Fruit fly (Drosophila melanogaster) whole organism, wandering third instar larva: ENCODE results near the gene TAF1B.

ENCODE experiments used
- Abd-B ChIP-seq: fragments of >200 bp; optimal IDR thresholded peaks from 2 replicates; lab custom pipeline; 2017; ENCODE audit warnings: missing biosample characterization, missing genetic modification characterization
- CG32264 ChIP-seq: fragments of 200-800 bp; sonication (Bioruptor generic); optimal IDR thresholded peaks from 2 replicates; lab custom pipeline; 2016; ENCODE audit warnings: missing biosample characterization, missing genetic modification characterization
- CG9705 ChIP-seq: fragments of 200-800 bp; sonication (Bioruptor generic); optimal IDR thresholded peaks from 2 replicates; lab custom pipeline; 2018; ENCODE audit warnings: missing biosample characterization, mild to moderate bottlenecking, missing genetic modification characterization
- CrebA ChIP-seq: fragments of 200-800 bp; sonication (Bioruptor generic); optimal IDR thresholded peaks from 2 replicates; lab custom pipeline; 2016; ENCODE audit warnings: missing biosample characterization, mild to moderate bottlenecking, missing genetic modification characterization, borderline replicate concordance
- Dfd ChIP-seq: fragments of >200 bp; optimal IDR thresholded peaks from 2 replicates; lab custom pipeline; 2017; ENCODE audit warnings: missing biosample characterization, missing genetic modification characterization
- Dif ChIP-seq: fragments of 200-275, 200-300 bp; sonication (Bioruptor generic); optimal IDR thresholded peaks from 2 replicates; lab custom pipeline; 2018; ENCODE audit warnings: missing biosample characterization, missing genetic modification characterization; ENCODE audit not compliant: partially characterized antibody
- GATAd ChIP-seq: sonication (Bioruptor generic); optimal IDR thresholded peaks from 2 replicates; lab custom pipeline; 2016; ENCODE audit warnings: missing biosample characterization, missing genetic modification characterization
- HLH106 ChIP-seq: fragments of 200-800 bp; optimal IDR thresholded peaks from 3 replicates; lab custom pipeline; 2019; ENCODE audit warnings: missing biosample characterization, mild to moderate bottlenecking, missing genetic modification characterization, moderate library complexity
- Hnf4 ChIP-seq: fragments of 200-800 bp; sonication (Bioruptor generic); optimal IDR thresholded peaks from 2 replicates; lab custom pipeline; 2016; ENCODE audit warnings: missing biosample characterization, mild to moderate bottlenecking, missing genetic modification characterization
- Hr78 ChIP-seq: fragments of >200 bp; optimal IDR thresholded peaks from 2 replicates; lab custom pipeline; 2017; ENCODE audit warnings: missing biosample characterization, missing genetic modification characterization
- Hr83 ChIP-seq: fragments of 200-300 bp; sonication (Bioruptor generic); optimal IDR thresholded peaks from 2 replicates; lab custom pipeline; 2016; ENCODE audit warnings: missing biosample characterization, mild to moderate bottlenecking, missing genetic modification characterization, moderate library complexity; ENCODE audit not compliant: poor library complexity, severe bottlenecking
- Jra ChIP-seq: sonication (Bioruptor generic); optimal IDR thresholded peaks from 2 replicates; lab custom pipeline; 2016; ENCODE audit warnings: missing biosample characterization, missing genetic modification characterization
- Mio ChIP-seq: sonication (Bioruptor generic); optimal IDR thresholded peaks from 2 replicates; lab custom pipeline; 2016; ENCODE audit warnings: missing biosample characterization, missing genetic modification characterization
- Myc ChIP-seq: fragments of >200 bp; optimal IDR thresholded peaks from 2 replicates; lab custom pipeline; 2017
- N ChIP-seq: fragments of >200 bp; optimal IDR thresholded peaks from 2 replicates; lab custom pipeline; 2018; ENCODE audit warnings: missing biosample characterization, missing external identifiers, missing genetic modification characterization
- OdsH ChIP-seq: fragments of 200-800 bp; sonication (Bioruptor generic); optimal IDR thresholded peaks from 2 replicates; lab custom pipeline; 2016; ENCODE audit warnings: missing biosample characterization, mild to moderate bottlenecking, missing genetic modification characterization
- Rel ChIP-seq, 2 experiments: fragments of 200-800 bp; sonication (Bioruptor generic) in 1 of 2; optimal IDR thresholded peaks; 2 replicates in 1 of 2; 3 replicates in 1 of 2; lab custom pipeline; 2016 to 2019; ENCODE audit warnings: mild to moderate bottlenecking in 2 of 2, missing biosample characterization in 2 of 2, missing genetic modification characterization in 2 of 2, moderate library complexity in 1 of 2
- Sp1 ChIP-seq: fragments of 200-800 bp; sonication (Bioruptor generic); optimal IDR thresholded peaks from 3 replicates; lab custom pipeline; 2019; ENCODE audit warnings: missing biosample characterization, mild to moderate bottlenecking, missing genetic modification characterization, moderate library complexity
- Vsx2 ChIP-seq: fragments of 200-300, 225-300 bp; sonication (Bioruptor generic); optimal IDR thresholded peaks from 2 replicates; lab custom pipeline; 2018; ENCODE audit warnings: missing biosample characterization, missing genetic modification characterization; ENCODE audit not compliant: partially characterized antibody
- br ChIP-seq: fragments of 200-800 bp; sonication (Bioruptor generic); optimal IDR thresholded peaks from 2 replicates; lab custom pipeline; 2016; ENCODE audit warnings: missing biosample characterization, missing genetic modification characterization
- brk ChIP-seq: fragments of 200-800 bp; sonication (Bioruptor generic); optimal IDR thresholded peaks from 2 replicates; lab custom pipeline; 2016; ENCODE audit warnings: missing biosample characterization, mild to moderate bottlenecking, missing genetic modification characterization
- dl ChIP-seq, 2 experiments: fragments of 175-275, 200-275 bp in 1 of 2; fragments of 200-275 bp in 1 of 2; sonication (Bioruptor generic); optimal IDR thresholded peaks; lab custom pipeline; 2018; ENCODE audit warnings: mild to moderate bottlenecking in 2 of 2, missing biosample characterization in 2 of 2, missing genetic modification characterization in 2 of 2, moderate library complexity in 2 of 2; ENCODE audit not compliant: partially characterized antibody in 2 of 2, insufficient read depth in 1 of 2
- dmrt93B ChIP-seq: fragments of 200-800 bp; sonication (Bioruptor generic); optimal IDR thresholded peaks from 2 replicates; lab custom pipeline; 2018; ENCODE audit warnings: missing biosample characterization, mild to moderate bottlenecking, missing genetic modification characterization
- dsf ChIP-seq: sonication (Bioruptor generic); optimal IDR thresholded peaks from 2 replicates; lab custom pipeline; 2016; ENCODE audit warnings: missing biosample characterization, missing genetic modification characterization, borderline replicate concordance
- ey ChIP-seq: fragments of 200-800 bp; sonication (Bioruptor generic); optimal IDR thresholded peaks from 2 replicates; lab custom pipeline; 2016; ENCODE audit warnings: missing biosample characterization, missing genetic modification characterization
- foxo ChIP-seq, 2 experiments: fragments of 200-800 bp; sonication (Bioruptor generic); optimal IDR thresholded peaks; 2 replicates in 1 of 2; 3 replicates in 1 of 2; lab custom pipeline; 2016 to 2017; ENCODE audit warnings: missing biosample characterization in 2 of 2, missing genetic modification characterization in 2 of 2
- fru ChIP-seq: fragments of 200-800 bp; sonication (Bioruptor generic); optimal IDR thresholded peaks from 3 replicates; lab custom pipeline; 2016; ENCODE audit warnings: missing biosample characterization, mild to moderate bottlenecking, missing genetic modification characterization
- h ChIP-seq: fragments of 200-800 bp; sonication (Bioruptor generic); optimal IDR thresholded peaks from 3 replicates; lab custom pipeline; 2016; ENCODE audit warnings: missing biosample characterization, mild to moderate bottlenecking, missing genetic modification characterization
- jim ChIP-seq: fragments of 175-275, 200-325 bp; sonication (Bioruptor generic); optimal IDR thresholded peaks from 2 replicates; lab custom pipeline; 2016; ENCODE audit warnings: missing biosample characterization, mild to moderate bottlenecking, missing genetic modification characterization
- lola ChIP-seq: fragments of >200 bp; optimal IDR thresholded peaks from 2 replicates; lab custom pipeline; 2017; ENCODE audit warnings: missing biosample characterization, missing genetic modification characterization
- pan ChIP-seq: fragments of >200 bp; optimal IDR thresholded peaks from 2 replicates; lab custom pipeline; 2017
- psq ChIP-seq: fragments of 200-800 bp; sonication (Bioruptor generic); optimal IDR thresholded peaks from 3 replicates; lab custom pipeline; 2017; ENCODE audit warnings: missing biosample characterization, mild to moderate bottlenecking, missing genetic modification characterization, moderate library complexity
- rgr ChIP-seq: fragments of 200-800 bp; sonication (Bioruptor generic); optimal IDR thresholded peaks from 3 replicates; lab custom pipeline; 2016; ENCODE audit warnings: missing biosample characterization, mild to moderate bottlenecking, missing genetic modification characterization
- sage ChIP-seq: fragments of 200-800 bp; sonication (Bioruptor generic); optimal IDR thresholded peaks from 2 replicates; lab custom pipeline; 2016; ENCODE audit warnings: missing biosample characterization, mild to moderate bottlenecking, missing genetic modification characterization
- sv ChIP-seq: fragments of 200-800 bp; sonication (Bioruptor generic); optimal IDR thresholded peaks from 3 replicates; lab custom pipeline; 2016; ENCODE audit warnings: missing biosample characterization, missing genetic modification characterization
- tai ChIP-seq: sonication (Bioruptor generic); optimal IDR thresholded peaks from 2 replicates; lab custom pipeline; 2016; ENCODE audit warnings: missing biosample characterization, missing genetic modification characterization
- usp ChIP-seq: fragments of >200 bp; optimal IDR thresholded peaks from 2 replicates; lab custom pipeline; 2017; ENCODE audit warnings: missing biosample characterization, missing genetic modification characterization
- woc ChIP-seq: sonication (Bioruptor generic); optimal IDR thresholded peaks from 2 replicates; lab custom pipeline; 2016; ENCODE audit warnings: missing biosample characterization, mild to moderate bottlenecking, missing genetic modification characterization

Gene TAF1B

dm6 chr3R:10185986-10186385 is 42.0 kb upstream of the TAF1B start:
- no peak for TF ChIP-seq dl (GFP tag; optimal IDR thresholded peaks at IDR 0.05; lab: Kevin White, UChicago; ENCODE audit: insufficient read depth in 1 of 2, partially characterized antibody in 2 of 2)
- no peak for TF ChIP-seq OdsH (GFP tag; lab: Kevin White, UChicago)
- no peak for TF ChIP-seq pan (lab: Kevin White, UChicago)
- TF ChIP-seq ey (GFP tag; lab: Kevin White, UChicago): no peak
- no peak for TF ChIP-seq N (GFP tag; lab: Kevin White, UChicago)
- no peak for TF ChIP-seq rgr (GFP tag; lab: Kevin White, UChicago)
- no peak for TF ChIP-seq tai
- TF ChIP-seq fru (GFP tag; lab: Kevin White, UChicago): no peak
- TF ChIP-seq Vsx2 (GFP tag; lab: Kevin White, UChicago): no peak
- no peak for TF ChIP-seq h (GFP tag; lab: Kevin White, UChicago)
- TF ChIP-seq, all 38 proteins: peak for 0

- TF ChIP-seq Abd-B (GFP tag; lab: Kevin White, UChicago) (no peak), Rel (GFP tag; optimal IDR thresholded peaks at IDR 0.05; lab: Kevin White, UChicago) (no peak), Rel (tag; optimal IDR thresholded peaks at IDR 0.05; lab: Kevin White, UChicago) (peak; percentile 26)
- TF ChIP-seq, all 38 proteins: peak for 1
These were observed 33.0 kb upstream of the TAF1B start for dm6 chr3R:10176927-10177511.

dm6 chr3R:10170356-10170876 is 26.4 kb upstream of the TAF1B start, which contains the start of gene Best1:
TSS of gene Best1 (minus strand) at chr3R:10170487.
- TF ChIP-seq dl (GFP tag; optimal IDR thresholded peaks at IDR 0.05; lab: Kevin White, UChicago; ENCODE audit: insufficient read depth in 1 of 2, partially characterized antibody in 2 of 2) (peak; percentile 60 to 85), N (GFP tag; lab: Kevin White, UChicago) (no peak), Hr78 (GFP tag; lab: Kevin White, UChicago) (no peak), Sp1 (GFP tag; lab: Kevin White, UChicago) (peak; percentile 94), rgr (GFP tag; lab: Kevin White, UChicago) (peak; percentile 93), Rel (GFP tag; optimal IDR thresholded peaks at IDR 0.05; lab: Kevin White, UChicago) (peak; percentile 37), Rel (tag; optimal IDR thresholded peaks at IDR 0.05; lab: Kevin White, UChicago) (peak; percentile 77), br (GFP tag; lab: Kevin White, UChicago) (peak; percentile 85), Hnf4 (GFP tag; lab: Kevin White, UChicago) (peak; percentile 69), psq (peak; percentile 94), Myc (lab: Kevin White, UChicago) (peak; percentile 7), CG9705 (peak; percentile 88), dmrt93B (GFP tag; lab: Kevin White, UChicago) (peak; percentile 88), ey (GFP tag; lab: Kevin White, UChicago) (peak; percentile 79), sv (GFP tag; lab: Kevin White, UChicago) (peak; percentile 72), foxo (GFP tag; optimal IDR thresholded peaks at IDR 0.05; lab: Kevin White, UChicago) (peak; percentile 28 to 95), lola (no peak), pan (lab: Kevin White, UChicago) (no peak), usp (GFP tag; lab: Kevin White, UChicago) (no peak), HLH106 (tag; lab: Kevin White, UChicago) (peak; percentile 96), CG32264 (peak; percentile 70), h (GFP tag; lab: Kevin White, UChicago) (peak; percentile 89), Hr83 (GFP tag; lab: Kevin White, UChicago) (peak; percentile 67), woc (GFP tag; lab: Kevin White, UChicago) (peak; percentile 80), Jra (GFP tag; lab: Kevin White, UChicago) (peak; percentile 12), dsf (peak; percentile 8), tai (no peak), Abd-B (GFP tag; lab: Kevin White, UChicago) (no peak), Dif (peak; percentile 86), sage (GFP tag; lab: Kevin White, UChicago) (peak; percentile 88), CrebA (GFP tag; lab: Kevin White, UChicago) (peak; percentile 15), OdsH (GFP tag; lab: Kevin White, UChicago) (peak; percentile 91), jim (GFP tag; lab: Kevin White, UChicago) (peak; percentile 50), GATAd (GFP tag; lab: Kevin White, UChicago) (peak; percentile 40), Dfd (GFP tag; lab: Kevin White, UChicago) (peak; percentile 5), fru (GFP tag; lab: Kevin White, UChicago) (peak; percentile 90), Mio (GFP tag; lab: Kevin White, UChicago) (peak; percentile 30), brk (peak; percentile 72), Vsx2 (GFP tag; lab: Kevin White, UChicago) (peak; percentile 31)
